Worm (Caenorhabditis elegans): ENCODE data around the gene F46E10.18.

The F46E10.18 gene

DNA sequence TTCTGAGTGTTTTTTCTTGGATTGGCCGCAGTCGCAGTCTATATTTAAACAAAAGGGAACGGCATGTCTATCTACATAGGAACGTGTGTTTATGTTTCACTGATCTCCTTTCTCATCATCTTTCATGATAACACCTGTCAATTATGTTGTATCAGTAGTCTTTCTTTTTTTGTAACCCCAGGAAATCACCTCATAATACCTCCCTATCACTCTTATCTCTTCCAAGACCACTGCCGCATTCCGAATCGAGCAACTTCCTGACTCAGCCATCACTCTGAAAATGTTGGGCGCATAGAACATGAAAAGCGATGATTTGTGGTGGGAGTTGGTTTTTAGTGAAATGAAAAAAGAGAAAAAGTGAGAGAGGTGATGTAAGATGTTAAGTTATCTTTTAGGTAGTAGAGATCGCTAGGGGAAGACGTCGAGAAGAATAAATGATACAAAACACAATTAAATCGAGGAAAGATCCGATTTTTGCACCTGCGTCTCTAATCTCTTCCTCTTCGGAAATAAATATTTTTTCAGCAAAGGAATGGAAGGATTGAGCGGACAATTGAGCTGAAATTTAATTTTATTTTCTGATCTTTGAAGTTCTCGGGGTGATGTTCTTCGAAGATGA, 2.2 kb downstream of the F46E10.18 start:
- TF ChIP-seq rpc-1 (optimal IDR thresholded peaks at IDR 0.05) = no peak
- TF ChIP-seq rpc-1 (tag; optimal IDR thresholded peaks at IDR 0.05) = no peak
- no peak for TF ChIP-seq snpc-1.1 (tag; optimal IDR thresholded peaks at IDR 0.05; ENCODE audit: insufficient read depth)
- no peak for TF ChIP-seq C06A6.2 (GFP tag; conservative IDR thresholded peaks at IDR 0.05)
- no peak for TF ChIP-seq nfya-2 (GFP tag; IDR thresholded peaks at IDR 0.05)
- TF ChIP-seq mcd-1 (GFP tag; IDR thresholded peaks at IDR 0.05) = no peak
- no peak for TF ChIP-seq B0261.1 (tag; optimal IDR thresholded peaks at IDR 0.05)
- TF ChIP-seq atf-7 (tag; optimal IDR thresholded peaks at IDR 0.05) = peak; percentile 68
- TF ChIP-seq ceh-100 (GFP tag; IDR thresholded peaks at IDR 0.05) = no peak
- no peak for TF ChIP-seq ceh-40 (GFP tag; IDR thresholded peaks at IDR 0.05)
- TF ChIP-seq F57A8.1 (GFP tag; optimal IDR thresholded peaks at IDR 0.05) = no peak
- TF ChIP-seq rcor-1 (GFP tag; IDR thresholded peaks at IDR 0.05) = no peak
- TF ChIP-seq unc-62 (GFP tag; optimal IDR thresholded peaks at IDR 0.05) = peak; percentile 41
- TF ChIP-seq Y95B8A.8 (GFP tag; IDR thresholded peaks at IDR 0.05) = no peak
- TF ChIP-seq snpc-1.3 (tag; optimal IDR thresholded peaks at IDR 0.05; ENCODE audit: insufficient read depth) = no peak
- no peak for TF ChIP-seq snpc-4 (GFP tag; optimal IDR thresholded peaks at IDR 0.05)
- TF ChIP-seq snpc-4 (tag; optimal IDR thresholded peaks at IDR 0.05) = no peak
- TF ChIP-seq F52B5.7 (tag; optimal IDR thresholded peaks at IDR 0.05) = no peak
- TF ChIP-seq cebp-1 (GFP tag; IDR thresholded peaks at IDR 0.05) = no peak
- peak; percentile 23 for TF ChIP-seq cebp-1 (tag; optimal IDR thresholded peaks at IDR 0.05)
- TF ChIP-seq bed-2 (GFP tag; IDR thresholded peaks at IDR 0.05) = no peak
- TF ChIP-seq egl-44 (GFP tag; IDR thresholded peaks at IDR 0.05) = peak; percentile 49; the same call in 1 of the 2 replicates
- no peak for TF ChIP-seq nhr-179 (tag; optimal IDR thresholded peaks at IDR 0.05)
- no peak for TF ChIP-seq aptf-3 (GFP tag; IDR thresholded peaks at IDR 0.05)
- TF ChIP-seq nhr-27 (tag; optimal IDR thresholded peaks at IDR 0.05) = no peak
- TF ChIP-seq B0336.3 (GFP tag; IDR thresholded peaks at IDR 0.05) = 0 out of 2 replicates have a peak, but pooled peaks have one; percentile 16
- TF ChIP-seq ztf-22 (GFP tag; optimal IDR thresholded peaks at IDR 0.05) = peak; percentile 83
- no peak for TF ChIP-seq lin-35 (GFP tag; optimal IDR thresholded peaks at IDR 0.05)
- TF ChIP-seq hmg-20 (GFP tag; IDR thresholded peaks at IDR 0.05) = no peak
- no peak for TF ChIP-seq mxl-1 (tag; optimal IDR thresholded peaks at IDR 0.05)
- TF ChIP-seq tbp1 (GFP tag; optimal IDR thresholded peaks at IDR 0.05) = peak; percentile 0
- TF ChIP-seq nhr-90 (tag; optimal IDR thresholded peaks at IDR 0.05) = peak; percentile 4
- no peak for TF ChIP-seq let-526 (GFP tag; IDR thresholded peaks at IDR 0.05)
- no peak for TF ChIP-seq ztf-3 (GFP tag; optimal IDR thresholded peaks at IDR 0.05)
- no peak for TF ChIP-seq egl-18 (GFP tag; IDR thresholded peaks at IDR 0.05)
- no peak for TF ChIP-seq Y67H2A.10 (GFP tag; conservative IDR thresholded peaks at IDR 0.05)
- no peak for TF ChIP-seq hsf-1 (GFP tag; IDR thresholded peaks at IDR 0.05)
- TF ChIP-seq ztf-18 (tag; optimal IDR thresholded peaks at IDR 0.05) = no peak
- TF ChIP-seq tbx-9 (tag; optimal IDR thresholded peaks at IDR 0.05; ENCODE audit: borderline replicate concordance) = no peak
- TF ChIP-seq attf-6 (GFP tag; IDR thresholded peaks at IDR 0.05) = no peak
- no peak for TF ChIP-seq nhr-120 (GFP tag; IDR thresholded peaks at IDR 0.05)
- TF ChIP-seq F10E7.11 (tag; optimal IDR thresholded peaks at IDR 0.05) = no peak
- TF ChIP-seq sea-2 (GFP tag; IDR thresholded peaks at IDR 0.05) = no peak
- no peak for TF ChIP-seq zfh-2 (GFP tag; conservative IDR thresholded peaks at IDR 0.05)
- no peak for TF ChIP-seq hlh-12 (tag; optimal IDR thresholded peaks at IDR 0.05)
- TF ChIP-seq ets-4 (GFP tag; optimal IDR thresholded peaks at IDR 0.05) = peak; percentile 94
- no peak for TF ChIP-seq lin-54 (GFP tag; optimal IDR thresholded peaks at IDR 0.05)
- no peak for TF ChIP-seq T07F8.4 (tag; optimal IDR thresholded peaks at IDR 0.05)
- TF ChIP-seq B0035.1 (tag; optimal IDR thresholded peaks at IDR 0.05) = no peak

Data from whole organism, young adult.